Fruit fly (Drosophila melanogaster): Measurements from ENCODE around the gene Ets98B.
A peak's percentile ranks its signal among the peaks of the same experiment; 100 is the strongest.

The Ets98B gene

DNA sequence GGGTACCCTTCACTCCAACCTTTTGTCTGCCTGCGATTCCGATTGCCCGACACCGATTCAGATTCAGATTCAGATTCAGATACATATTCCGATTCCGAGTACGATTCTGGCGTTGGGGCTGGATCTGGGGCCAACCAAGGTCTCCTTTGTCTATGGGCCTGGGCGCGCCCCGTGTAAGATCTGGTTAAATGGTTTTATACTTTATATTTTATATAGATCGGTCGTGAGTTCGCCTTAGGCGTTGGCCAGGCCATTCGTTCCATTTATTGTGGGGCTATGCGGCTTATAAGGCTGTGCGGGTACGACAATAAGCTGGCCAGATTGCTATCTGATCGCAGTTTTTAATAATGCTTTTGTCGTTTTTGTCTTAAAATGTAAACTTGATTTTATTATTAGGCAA, 3.7 kb downstream of the Ets98B start:
- TF ChIP-seq CG32006 (GFP tag; optimal IDR thresholded peaks at IDR 0.05) (no peak), svp (GFP tag) (peak; percentile 81), topi (GFP tag; optimal IDR thresholded peaks at IDR 0.05) (no peak)

DNA sequence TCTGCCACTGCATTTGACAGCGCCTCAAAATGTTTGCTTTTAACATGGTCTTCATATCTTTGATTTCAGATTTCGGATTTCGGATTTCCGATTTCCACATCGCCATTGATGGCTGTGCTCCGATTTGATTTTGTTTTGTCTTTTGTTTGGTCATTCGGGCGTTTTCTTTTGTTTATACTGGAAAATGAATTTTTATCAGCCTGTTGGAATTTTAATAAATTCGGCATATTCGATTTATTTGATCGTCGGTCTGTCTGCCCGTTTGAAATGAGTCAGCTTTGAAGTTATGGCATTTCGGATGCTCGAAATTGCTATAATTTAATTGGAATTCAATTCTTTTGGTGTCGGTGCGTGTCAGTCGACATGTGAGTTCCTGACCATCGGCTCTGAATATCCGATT, 4.4 kb downstream of the Ets98B start:
- TF ChIP-seq CG15336 (GFP tag; IDR thresholded peaks at IDR 0.05): no peak
- TF ChIP-seq Met (GFP tag; optimal IDR thresholded peaks at IDR 0.05): no peak
- TF ChIP-seq CG8319 (GFP tag; optimal IDR thresholded peaks at IDR 0.05): no peak
- TF ChIP-seq CG8119 (GFP tag; IDR thresholded peaks at IDR 0.05): no peak
- no peak for TF ChIP-seq CG6854 (GFP tag; optimal IDR thresholded peaks at IDR 0.05)
- TF ChIP-seq OdsH (GFP tag; optimal IDR thresholded peaks at IDR 0.05): no peak
- no peak for TF ChIP-seq Smox (GFP tag; optimal IDR thresholded peaks at IDR 0.05)
- TF ChIP-seq Hr38 (GFP tag; optimal IDR thresholded peaks at IDR 0.05): no peak
- TF ChIP-seq Sox14 (GFP tag; optimal IDR thresholded peaks at IDR 0.05): no peak
